Fruit fly (Drosophila melanogaster): ENCODE measurements around the gene Acp63F.

DNA sequence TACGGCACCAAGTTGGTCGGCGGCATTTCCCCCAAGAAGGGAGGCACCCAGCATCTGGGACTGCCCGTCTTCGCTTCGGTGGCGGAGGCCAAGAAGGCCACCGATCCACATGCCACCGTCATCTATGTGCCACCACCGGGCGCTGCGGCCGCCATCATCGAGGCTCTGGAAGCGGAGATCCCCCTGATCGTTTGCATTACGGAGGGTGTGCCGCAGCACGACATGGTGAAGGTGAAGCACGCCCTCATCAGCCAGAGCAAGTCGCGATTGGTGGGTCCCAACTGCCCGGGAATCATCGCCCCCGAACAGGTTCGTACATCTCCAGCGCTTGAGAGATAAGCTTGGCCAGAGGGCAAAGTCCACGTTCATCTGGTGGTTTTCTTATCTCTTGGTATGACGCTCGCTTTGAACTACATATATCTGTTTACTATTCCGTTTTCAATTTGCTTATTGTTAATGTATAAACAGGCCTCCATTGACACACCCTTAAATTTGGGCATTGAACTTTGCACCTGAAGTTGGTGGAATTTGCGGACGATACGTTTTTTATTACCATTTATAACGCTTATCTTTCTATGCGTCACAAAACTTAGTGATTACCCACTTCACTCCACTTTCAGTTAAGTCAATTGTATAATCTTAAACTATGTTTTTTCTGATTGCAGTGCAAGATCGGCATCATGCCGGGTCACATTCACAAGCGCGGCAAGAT lies 774 bp upstream of the Acp63F start:
- TF ChIP-seq jim (GFP tag; optimal IDR thresholded peaks at IDR 0.05) (no peak), dsf (GFP tag; optimal IDR thresholded peaks at IDR 0.05; ENCODE audit: borderline replicate concordance) (no peak), ey (GFP tag; optimal IDR thresholded peaks at IDR 0.05) (no peak)
